Fruit fly (Drosophila melanogaster) S2 (cell line): Measurements from ENCODE around the gene CG33181.
A peak's percentile ranks its signal among the peaks of the same experiment; 100 is the strongest.

Experiments
- CG8478 ChIP-seq: fragments of >200 bp; optimal IDR thresholded peaks from 2 replicates; lab custom pipeline; 2018
- CTCF ChIP-seq, 2 experiments: fragments of >200 bp; optimal IDR thresholded peaks; 2 replicates each; lab custom pipeline; 2018

CG33181 gene

dm6 chrX:8560087-8560999 lies 71.2 kb downstream of the CG33181 start, which contains the start of the genes CG12112 and Trf4-1:
Gene CG12112, minus strand, starts transcription at chrX:8560192.
Gene Trf4-1, plus strand, starts transcription at chrX:8560322.
- TF ChIP-seq CTCF (optimal IDR thresholded peaks at IDR 0.05; lab: Kevin White, UChicago) (peak; percentile 44 to 51), CG8478 (lab: Kevin White, UChicago) (no peak)

- TF ChIP-seq CTCF (optimal IDR thresholded peaks at IDR 0.05; lab: Kevin White, UChicago), result no peak
- no peak for TF ChIP-seq CG8478 (lab: Kevin White, UChicago)
Observed at dm6 chrX:8561404-8562397, 72.6 kb downstream of the CG33181 start.
